Worm (Caenorhabditis elegans): ENCODE data around the gene Y22D7AR.2.

Y22D7AR.2 gene

ce11 chrIII:1680996-1681395, 24.8 kb upstream of the Y22D7AR.2 start (continued):
- TF ChIP-seq fos-1 (tag; optimal IDR thresholded peaks at IDR 0.05) (peak; percentile 70), hpl-2 (GFP tag; optimal IDR thresholded peaks at IDR 0.05) (peak; percentile 22), sox-4 (tag; optimal IDR thresholded peaks at IDR 0.05) (no peak), ztf-4 (tag; optimal IDR thresholded peaks at IDR 0.05) (peak; percentile 75), efl-1 (optimal IDR thresholded peaks at IDR 0.05) (peak; percentile 79 to 80), efl-1 (GFP tag; optimal IDR thresholded peaks at IDR 0.05 in 1 of 2) (peak; percentile 30 to 95), fkh-8 (tag; optimal IDR thresholded peaks at IDR 0.05) (peak; percentile 43), mab-9 (GFP tag; IDR thresholded peaks at IDR 0.05) (peak; percentile 37; the same call in 1 of the 2 replicates), nhr-12 (tag; optimal IDR thresholded peaks at IDR 0.05) (no peak), ceh-82 (tag; optimal IDR thresholded peaks at IDR 0.05) (peak; percentile 11 to 51 (median 14)), lir-3 (tag; optimal IDR thresholded peaks at IDR 0.05; ENCODE audit: poor library complexity) (no peak), grh-1 (GFP tag; IDR thresholded peaks at IDR 0.05) (peak; percentile 98), dpl-1 (GFP tag; optimal IDR thresholded peaks at IDR 0.05) (peak; percentile 1 to 63 (median 35)), ces-1 (GFP tag; optimal IDR thresholded peaks at IDR 0.05) (no peak), ets-5 (GFP tag; IDR thresholded peaks at IDR 0.05) (no peak), zip-4 (GFP tag; optimal IDR thresholded peaks at IDR 0.05) (no peak), nhr-28 (tag; optimal IDR thresholded peaks at IDR 0.05) (no peak), unc-30 (tag; optimal IDR thresholded peaks at IDR 0.05) (no peak), egl-13 (tag; optimal IDR thresholded peaks at IDR 0.05) (peak; percentile 53), mdl-1 (tag; optimal IDR thresholded peaks at IDR 0.05) (peak in 1 of 2 experiments; percentile 89), efl-3 (GFP tag; optimal IDR thresholded peaks at IDR 0.05) (peak; percentile 5), pqm-1 (tag; optimal IDR thresholded peaks at IDR 0.05) (no peak), alr-1 (tag; optimal IDR thresholded peaks at IDR 0.05; ENCODE audit: borderline replicate concordance) (no peak), tbx-2 (tag; optimal IDR thresholded peaks at IDR 0.05) (peak; percentile 85), nhr-11 (tag; optimal IDR thresholded peaks at IDR 0.05) (no peak), nhr-19 (GFP tag; conservative IDR thresholded peaks at IDR 0.05) (peak; percentile 83), fkh-4 (tag; optimal IDR thresholded peaks at IDR 0.05; ENCODE audit: borderline replicate concordance) (no peak), nhr-85 (tag) (peak; percentile 99), C16A3.4 (tag; optimal IDR thresholded peaks at IDR 0.05) (peak; percentile 40), tlp-1 (tag; optimal IDR thresholded peaks at IDR 0.05) (no peak), xbp-1 (tag; optimal IDR thresholded peaks at IDR 0.05) (peak; percentile 50), nhr-90 (tag; optimal IDR thresholded peaks at IDR 0.05; ENCODE audit: poor library complexity) (peak; percentile 94), nhr-76 (tag; optimal IDR thresholded peaks at IDR 0.05) (no peak), rnt-1 (tag; optimal IDR thresholded peaks at IDR 0.05) (peak; percentile 90), ceh-63 (GFP tag; optimal IDR thresholded peaks at IDR 0.05) (no peak), swsn-7 (tag; optimal IDR thresholded peaks at IDR 0.05) (peak; percentile 84), elt-2 (tag; optimal IDR thresholded peaks at IDR 0.05) (peak; percentile 90), lsy-2 (tag; optimal IDR thresholded peaks at IDR 0.05) (peak; percentile 74 to 80), C34B4.2 (tag; optimal IDR thresholded peaks at IDR 0.05) (no peak), unc-86 (tag; optimal IDR thresholded peaks at IDR 0.05) (no peak), ceh-90 (tag; optimal IDR thresholded peaks at IDR 0.05) (no peak), C04F5.9 (tag; optimal IDR thresholded peaks at IDR 0.05) (no peak), mef-2 (tag; optimal IDR thresholded peaks at IDR 0.05) (no peak), Y116A8C.19 (tag; optimal IDR thresholded peaks at IDR 0.05; ENCODE audit: borderline replicate concordance) (no peak), zag-1 (tag; optimal IDR thresholded peaks at IDR 0.05) (no peak), pax-3 (tag; optimal IDR thresholded peaks at IDR 0.05) (no peak), ceh-8 (GFP tag; optimal IDR thresholded peaks at IDR 0.05) (no peak), snu-23 (GFP tag; optimal IDR thresholded peaks at IDR 0.05) (peak; percentile 85), sptf-1 (tag; optimal IDR thresholded peaks at IDR 0.05) (no peak), lin-14 (GFP tag; optimal IDR thresholded peaks at IDR 0.05) (peak; percentile 92)

Measured in whole organism, L1 larva.